Fruit fly (Drosophila melanogaster) Kc167 (cell line): ENCODE data around the gene Srp9.

Experiments
- Myc ChIP-seq: fragments of >200 bp; optimal IDR thresholded peaks from 2 replicates; lab custom pipeline; 2017; ENCODE audit warnings: missing external identifiers
- Sin3A ChIP-seq: fragments of >200 bp; optimal IDR thresholded peaks from 2 replicates; lab custom pipeline; 2018; ENCODE audit warnings: missing external identifiers
- h ChIP-seq: fragments of >200 bp; optimal IDR thresholded peaks from 3 replicates; lab custom pipeline; 2018; ENCODE audit warnings: missing external identifiers
- psq ChIP-seq: fragments of >200 bp; optimal IDR thresholded peaks from 2 replicates; lab custom pipeline; 2017; ENCODE audit warnings: missing external identifiers
- ttk ChIP-seq: sonication (Bioruptor generic); optimal IDR thresholded peaks from 2 replicates; lab custom pipeline; 2017; ENCODE audit warnings: missing external identifiers

- TF ChIP-seq h (lab: Kevin White, UChicago), result no peak
- no peak for TF ChIP-seq psq (lab: Kevin White, UChicago)
- TF ChIP-seq ttk (lab: Kevin White, UChicago), result no peak
- TF ChIP-seq Sin3A (lab: Kevin White, UChicago), result no peak
- no peak for TF ChIP-seq Myc (lab: Kevin White, UChicago)
Observed at dm6 chr3L:7935409-7935932, 702 bp upstream of the Srp9 start.
